Worm (Caenorhabditis elegans) whole organism, L1 larva: ENCODE results near the gene C25D7.15.
A peak's percentile ranks its signal among the peaks of the same experiment; 100 is the strongest.

Experiments
- C04F5.9 ChIP-seq: sonication (generic microtip); optimal IDR thresholded peaks from 2 replicates; lab custom pipeline; 2016; ENCODE audit warnings: missing genetic modification characterization, missing compliant biosample characterization
- alr-1 ChIP-seq: fragments of 200-800 bp; sonication (Bioruptor generic); optimal IDR thresholded peaks from 2 replicates; lab custom pipeline; 2018; ENCODE audit warnings: borderline replicate concordance, mild to moderate bottlenecking, missing genetic modification characterization, missing compliant biosample characterization
- aly-2 ChIP-seq: fragments of 150-350 bp; optimal IDR thresholded peaks from 2 replicates; lab custom pipeline; 2014; ENCODE audit warnings: missing biosample characterization, missing genetic modification characterization
- ama-1 ChIP-seq: fragments of 150-350 bp; optimal IDR thresholded peaks from 2 replicates; lab custom pipeline; 2014
- ceh-63 ChIP-seq: fragments of 200-800 bp; sonication (Bioruptor generic); optimal IDR thresholded peaks from 2 replicates; lab custom pipeline; 2018; ENCODE audit warnings: mild to moderate bottlenecking, missing genetic modification characterization, missing compliant biosample characterization
- ceh-8 ChIP-seq: fragments of 200-800 bp; sonication (Bioruptor generic); optimal IDR thresholded peaks from 2 replicates; lab custom pipeline; 2018; ENCODE audit warnings: mild to moderate bottlenecking, missing genetic modification characterization, moderate library complexity, missing compliant biosample characterization
- ceh-88 ChIP-seq: fragments of 200-800 bp; sonication (Bioruptor generic); IDR thresholded peaks from 2 replicates; pipeline ENCODE4 v1.3.6; 2022; ENCODE audit warnings: missing genetic modification characterization, missing compliant biosample characterization
- ceh-90 ChIP-seq: sonication (generic microtip); optimal IDR thresholded peaks from 2 replicates; lab custom pipeline; 2016; ENCODE audit warnings: missing genetic modification characterization, missing compliant biosample characterization
- efl-1 ChIP-seq, 4 experiments: fragments of 150-350 bp; optimal IDR thresholded peaks in 3 of 4; peaks in 1 of 4; 1 replicate in 1 of 4; 2 replicates in 3 of 4; lab custom pipeline; 2014; ENCODE audit warnings: missing biosample characterization in 2 of 4, missing genetic modification characterization in 2 of 4, missing genetic modification reagents in 2 of 4
- efl-3 ChIP-seq: fragments of 200-800 bp; sonication (Bioruptor generic); optimal IDR thresholded peaks from 2 replicates; lab custom pipeline; 2018; ENCODE audit warnings: mild to moderate bottlenecking, missing genetic modification characterization, missing compliant biosample characterization
- egl-13 ChIP-seq: sonication (generic microtip); optimal IDR thresholded peaks from 2 replicates; lab custom pipeline; 2016; ENCODE audit warnings: missing genotype, missing genetic modification reagents, missing genetic modification characterization, missing compliant biosample characterization
- elt-3 ChIP-seq, 6 experiments: fragments of 150-350 bp in 1 of 6; sonication (generic microtip); optimal IDR thresholded peaks; 2 replicates each; lab custom pipeline; 2017 to 2018; ENCODE audit warnings: missing biosample characterization in 6 of 6, missing genetic modification characterization in 6 of 6, inconsistent platforms in 1 of 6
- fkh-10 ChIP-seq: sonication (generic microtip); optimal IDR thresholded peaks from 2 replicates; lab custom pipeline; 2017; ENCODE audit warnings: missing biosample characterization, missing genetic modification reagents, missing genetic modification characterization
- fkh-4 ChIP-seq: sonication (generic microtip); optimal IDR thresholded peaks from 2 replicates; lab custom pipeline; 2016; ENCODE audit warnings: missing compliant biosample characterization, missing genetic modification characterization, borderline replicate concordance
- hlh-17 ChIP-seq: fragments of 200-800 bp; sonication (Bioruptor generic); optimal IDR thresholded peaks from 2 replicates; lab custom pipeline; 2018; ENCODE audit warnings: missing genetic modification characterization, mild to moderate bottlenecking, missing compliant biosample characterization, moderate library complexity, borderline replicate concordance
- hpl-2 ChIP-seq: fragments of 150-350 bp; optimal IDR thresholded peaks from 2 replicates; lab custom pipeline; 2014; ENCODE audit warnings: missing biosample characterization, missing genetic modification reagents, missing genetic modification characterization
- jun-1 ChIP-seq: fragments of 150-350 bp; optimal IDR thresholded peaks from 2 replicates; lab custom pipeline; 2014; ENCODE audit warnings: missing biosample characterization, missing genetic modification reagents, missing genetic modification characterization
- lin-15B ChIP-seq: fragments of 150-350 bp; sonication (generic microtip); optimal IDR thresholded peaks from 3 replicates; lab custom pipeline; 2014; ENCODE audit warnings: missing biosample characterization, missing genetic modification characterization
- lin-35 ChIP-seq, 2 experiments: fragments of 150-350 bp; optimal IDR thresholded peaks; 2 replicates each; lab custom pipeline; 2014; ENCODE audit warnings: missing biosample characterization in 2 of 2, missing genetic modification characterization in 2 of 2, missing genetic modification reagents in 2 of 2
- lin-39 ChIP-seq: fragments of 150-350 bp; optimal IDR thresholded peaks from 2 replicates; lab custom pipeline; 2014; ENCODE audit warnings: missing biosample characterization, missing genetic modification reagents, missing genetic modification characterization
- lir-3 ChIP-seq: sonication (generic microtip); optimal IDR thresholded peaks from 2 replicates; lab custom pipeline; 2016; ENCODE audit warnings: mild to moderate bottlenecking, missing genetic modification characterization, moderate library complexity, missing compliant biosample characterization; ENCODE audit not compliant: poor library complexity
- lsy-2 ChIP-seq, 2 experiments: fragments of 150-350 bp; optimal IDR thresholded peaks; 2 replicates each; lab custom pipeline; 2014; ENCODE audit warnings: missing biosample characterization in 2 of 2, missing genetic modification characterization in 2 of 2
- mab-9 ChIP-seq: fragments of 200-800 bp; sonication (Bioruptor generic); IDR thresholded peaks from 2 replicates; pipeline ENCODE4 v1.3.6; 2022; ENCODE audit warnings: missing genetic modification reagents, missing genetic modification characterization, missing compliant biosample characterization
- mdl-1 ChIP-seq, 2 experiments: fragments of 150-350 bp; optimal IDR thresholded peaks; 2 replicates each; lab custom pipeline; 2014 to 2017; ENCODE audit warnings: missing biosample characterization in 2 of 2, missing genetic modification characterization in 2 of 2, inconsistent platforms in 1 of 2
- nhr-19 ChIP-seq: fragments of 200-800 bp; sonication (Bioruptor generic); conservative IDR thresholded peaks from 2 replicates; pipeline ENCODE4 v1.3.6; 2022; ENCODE audit warnings: missing genetic modification characterization, missing compliant biosample characterization
- nhr-20 ChIP-seq: sonication (generic microtip); optimal IDR thresholded peaks from 2 replicates; lab custom pipeline; 2016; ENCODE audit warnings: mild to moderate bottlenecking, missing genetic modification characterization, missing compliant biosample characterization
- nhr-237 ChIP-seq: fragments of 150-350 bp; optimal IDR thresholded peaks from 2 replicates; lab custom pipeline; 2014; ENCODE audit warnings: missing biosample characterization, missing genetic modification characterization
- nhr-28 ChIP-seq: fragments of 150-350 bp; optimal IDR thresholded peaks from 2 replicates; lab custom pipeline; 2014; ENCODE audit warnings: missing biosample characterization, missing genetic modification characterization
- nhr-47 ChIP-seq: sonication (generic microtip); optimal IDR thresholded peaks from 2 replicates; lab custom pipeline; 2016; ENCODE audit warnings: mild to moderate bottlenecking, missing genetic modification characterization, moderate library complexity, missing compliant biosample characterization
- nhr-71 ChIP-seq: sonication (generic microtip); optimal IDR thresholded peaks from 2 replicates; lab custom pipeline; 2016; ENCODE audit warnings: mild to moderate bottlenecking, missing genetic modification characterization, moderate library complexity, missing compliant biosample characterization
- nhr-84 ChIP-seq: sonication (generic microtip); optimal IDR thresholded peaks from 2 replicates; lab custom pipeline; 2017; ENCODE audit warnings: missing biosample characterization, missing genetic modification characterization
- pax-3 ChIP-seq: fragments of 200-800 bp; sonication (Bioruptor generic); optimal IDR thresholded peaks from 2 replicates; lab custom pipeline; 2018; ENCODE audit warnings: mild to moderate bottlenecking, missing genetic modification characterization, moderate library complexity, missing compliant biosample characterization
- pqm-1 ChIP-seq: sonication (generic microtip); optimal IDR thresholded peaks from 3 replicates; lab custom pipeline; 2017; ENCODE audit warnings: missing biosample characterization, missing genetic modification characterization
- rnt-1 ChIP-seq: sonication (generic microtip); optimal IDR thresholded peaks from 2 replicates; lab custom pipeline; 2016; ENCODE audit warnings: mild to moderate bottlenecking, missing genetic modification characterization, moderate library complexity, missing compliant biosample characterization
- skn-1 ChIP-seq: fragments of 150-350 bp; optimal IDR thresholded peaks from 2 replicates; lab custom pipeline; 2014; ENCODE audit warnings: missing biosample characterization, missing genetic modification characterization
- snu-23 ChIP-seq: sonication (generic microtip); optimal IDR thresholded peaks from 2 replicates; lab custom pipeline; 2016; ENCODE audit warnings: missing genetic modification characterization, missing compliant biosample characterization
- tlp-1 ChIP-seq: fragments of 150-350 bp; optimal IDR thresholded peaks from 2 replicates; lab custom pipeline; 2014; ENCODE audit warnings: missing biosample characterization, missing genetic modification characterization
- unc-30 ChIP-seq: sonication (generic microtip); optimal IDR thresholded peaks from 2 replicates; lab custom pipeline; 2017; ENCODE audit warnings: missing biosample characterization, missing genetic modification characterization
- unc-62 ChIP-seq: fragments of 150-350 bp; optimal IDR thresholded peaks from 2 replicates; lab custom pipeline; 2014; ENCODE audit warnings: missing biosample characterization, missing genetic modification reagents, missing genetic modification characterization
- vab-15 ChIP-seq: sonication (generic microtip); optimal IDR thresholded peaks from 2 replicates; lab custom pipeline; 2017; ENCODE audit warnings: missing genotype, mild to moderate bottlenecking, missing genetic modification characterization, missing compliant biosample characterization
- ztf-4 ChIP-seq: fragments of 150-350 bp; optimal IDR thresholded peaks from 2 replicates; lab custom pipeline; 2014; ENCODE audit warnings: missing biosample characterization, missing genetic modification characterization

C25D7.15 gene

ce11 chrV:15082291-15082690 is 22.7 kb downstream of the C25D7.15 start, which contains the start of the genes C01G10.10 and C01G10.9 (continued):
- TF ChIP-seq lir-3 (tag; lab: Kevin White, UChicago) (peak; percentile 96), unc-62 (GFP tag; lab: Kevin White, UChicago) (no peak), vab-15 (tag; lab: Kevin White, UChicago) (no peak), snu-23 (GFP tag; lab: Kevin White, UChicago) (peak; percentile 86), jun-1 (tag; lab: Kevin White, UChicago) (peak; percentile 29), unc-30 (tag; lab: Kevin White, UChicago) (no peak), pax-3 (peak; percentile 96), ceh-90 (tag; lab: Kevin White, UChicago) (peak; percentile 92), nhr-47 (peak; percentile 86), ama-1 (lab: Kevin White, UChicago) (no peak), alr-1 (no peak), fkh-10 (GFP tag; lab: Kevin White, UChicago) (no peak), ceh-88 (no peak), ceh-8 (GFP tag; lab: Kevin White, UChicago) (no peak), hpl-2 (no peak), nhr-237 (tag; lab: Kevin White, UChicago) (no peak), hlh-17 (no peak), C04F5.9 (tag; lab: Kevin White, UChicago) (peak; percentile 83), tlp-1 (no peak), nhr-20 (peak; percentile 85), nhr-19 (GFP tag; lab: Robert Waterston, UW) (peak; percentile 73), lin-35 (GFP tag; optimal IDR thresholded peaks at IDR 0.05; lab: Kevin White, UChicago) (peak; percentile 21 to 46), mab-9 (GFP tag; lab: Robert Waterston, UW) (peak; percentile 78; the same call in 1 of the 2 replicates), lin-39 (tag; lab: Kevin White, UChicago) (no peak), fkh-4 (tag; lab: Kevin White, UChicago) (peak; percentile 94), mdl-1 (tag; optimal IDR thresholded peaks at IDR 0.05; lab: Kevin White, UChicago) (no peak), nhr-84 (tag; lab: Kevin White, UChicago) (no peak), skn-1 (peak; percentile 38), lin-15B (tag; lab: Kevin White, UChicago) (no peak), egl-13 (tag; lab: Kevin White, UChicago) (no peak), ztf-4 (no peak), pqm-1 (tag; lab: Kevin White, UChicago) (no peak)

ce11 chrV:15083659-15084058 is 24.1 kb downstream of the C25D7.15 start:
- peak; percentile 6 for TF ChIP-seq nhr-20
- no peak for TF ChIP-seq nhr-28
- TF ChIP-seq rnt-1 (tag; lab: Kevin White, UChicago) = peak; percentile 18
- TF ChIP-seq ama-1 (lab: Kevin White, UChicago) = peak; percentile 93
- no peak for TF ChIP-seq nhr-47
- peak; percentile 19 for TF ChIP-seq snu-23 (GFP tag; lab: Kevin White, UChicago)
- TF ChIP-seq pax-3 = peak; percentile 30
- no peak for TF ChIP-seq elt-3 (tag; optimal IDR thresholded peaks at IDR 0.05; lab: Kevin White, UChicago)
- no peak for TF ChIP-seq C04F5.9 (tag; lab: Kevin White, UChicago)
- TF ChIP-seq nhr-19 (GFP tag; lab: Robert Waterston, UW) = peak; percentile 16; the same call in 1 of the 2 replicates
- TF ChIP-seq nhr-71 (tag; lab: Kevin White, UChicago) = peak; percentile 44
- no peak for TF ChIP-seq efl-3 (GFP tag; lab: Kevin White, UChicago)
- TF ChIP-seq lsy-2 (tag; optimal IDR thresholded peaks at IDR 0.05; lab: Kevin White, UChicago) = peak in 1 of 2 experiments; percentile 19
- TF ChIP-seq efl-1 (optimal IDR thresholded peaks at IDR 0.05; lab: Kevin White, UChicago) = no peak
- TF ChIP-seq efl-1 (GFP tag; optimal IDR thresholded peaks at IDR 0.05 in 1 of 2; lab: Kevin White, UChicago) = peak in 1 of 2 experiments; percentile 81
- peak; percentile 48 for TF ChIP-seq ceh-63 (GFP tag; lab: Kevin White, UChicago)
- peak; percentile 84 for TF ChIP-seq aly-2 (tag; lab: Kevin White, UChicago)
- no peak for TF ChIP-seq hpl-2
- no peak for TF ChIP-seq alr-1
- TF ChIP-seq, all 84 proteins: peak for 11
